Fruit fly (Drosophila melanogaster): Measurements from ENCODE around the gene Pi4KIIalpha.

Gene Pi4KIIalpha

dm6 chr3R:5520566-5520965 is 42.9 kb downstream of the Pi4KIIalpha start:
- TF ChIP-seq CG4496 (GFP tag; IDR thresholded peaks at IDR 0.05) (0 out of 3 replicates have a peak, but pooled peaks have one; percentile 20), Pif1A (GFP tag; optimal IDR thresholded peaks at IDR 0.05) (no peak), CG10348 (GFP tag; IDR thresholded peaks at IDR 0.05) (no peak), Ets98B (GFP tag; IDR thresholded peaks at IDR 0.05) (no peak), CG34367 (tag; optimal IDR thresholded peaks at IDR 0.05) (no peak), CG8301 (tag; optimal IDR thresholded peaks at IDR 0.05) (no peak)

dm6 chr3R:5519789-5520188 is 43.7 kb downstream of the Pi4KIIalpha start:
- TF ChIP-seq CG13204 (GFP tag; optimal IDR thresholded peaks at IDR 0.05), result peak; percentile 51
- TF ChIP-seq Ets98B (GFP tag; IDR thresholded peaks at IDR 0.05), result no peak

dm6 chr3R:5518627-5519026 is 44.8 kb downstream of the Pi4KIIalpha start:
- TF ChIP-seq CG4496 (GFP tag; IDR thresholded peaks at IDR 0.05) (peak; percentile 64; the same call in 1 of the 3 replicates), D1 (tag; optimal IDR thresholded peaks at IDR 0.05) (peak; percentile 1), Ets98B (GFP tag; IDR thresholded peaks at IDR 0.05) (peak; percentile 72), CG32121 (GFP tag; IDR thresholded peaks at IDR 0.05) (peak; percentile 57; the same call in 1 of the 2 replicates), CG10348 (GFP tag; IDR thresholded peaks at IDR 0.05) (no peak), Snoo (tag; optimal IDR thresholded peaks at IDR 0.05) (peak; percentile 75), fd96Ca (GFP tag; IDR thresholded peaks at IDR 0.05) (peak; percentile 71; the same call in 2 of the 3 replicates), CG9948 (tag; optimal IDR thresholded peaks at IDR 0.05) (peak; percentile 58), Pif1A (GFP tag; optimal IDR thresholded peaks at IDR 0.05) (peak; percentile 73), Pif1B (GFP tag; optimal IDR thresholded peaks at IDR 0.05) (peak; percentile 61), CG14655 (GFP tag; optimal IDR thresholded peaks at IDR 0.05) (peak; percentile 74), gl (tag; optimal IDR thresholded peaks at IDR 0.05) (peak; percentile 10), rn (GFP tag; IDR thresholded peaks at IDR 0.05) (no peak), EcR (GFP tag; optimal IDR thresholded peaks at IDR 0.05) (no peak), CG15710 (tag; optimal IDR thresholded peaks at IDR 0.05) (peak; percentile 52), CG8301 (tag; optimal IDR thresholded peaks at IDR 0.05) (peak; percentile 61), CG34367 (tag; optimal IDR thresholded peaks at IDR 0.05) (peak; percentile 34), CG13204 (GFP tag; optimal IDR thresholded peaks at IDR 0.05) (peak; percentile 47), CG12605 (GFP tag; IDR thresholded peaks at IDR 0.05) (no peak), CG8159 (tag; optimal IDR thresholded peaks at IDR 0.05) (peak; percentile 65), CG17806 (tag; optimal IDR thresholded peaks at IDR 0.05) (peak; percentile 60)

dm6 chr3R:5517876-5518211 is 45.6 kb downstream of the Pi4KIIalpha start:
- TF ChIP-seq EcR (GFP tag; optimal IDR thresholded peaks at IDR 0.05) (peak; percentile 76), CG15710 (tag; optimal IDR thresholded peaks at IDR 0.05) (no peak)

- no peak for TF ChIP-seq CG15710 (tag; optimal IDR thresholded peaks at IDR 0.05)
- no peak for TF ChIP-seq CG8159 (tag; optimal IDR thresholded peaks at IDR 0.05)
- TF ChIP-seq fd96Ca (GFP tag; IDR thresholded peaks at IDR 0.05), result peak; percentile 32; the same call in 1 of the 3 replicates
- TF ChIP-seq CG4496 (GFP tag; IDR thresholded peaks at IDR 0.05), result peak; percentile 49; the same call in 2 of the 3 replicates
- no peak for TF ChIP-seq CG12605 (GFP tag; IDR thresholded peaks at IDR 0.05)
- TF ChIP-seq CG32121 (GFP tag; IDR thresholded peaks at IDR 0.05), result peak; percentile 44; the same call in 1 of the 2 replicates
- no peak for TF ChIP-seq D1 (tag; optimal IDR thresholded peaks at IDR 0.05)
- peak; percentile 94 for TF ChIP-seq CG13204 (GFP tag; optimal IDR thresholded peaks at IDR 0.05)
- TF ChIP-seq Snoo (tag; optimal IDR thresholded peaks at IDR 0.05), result no peak
- TF ChIP-seq gl (tag; optimal IDR thresholded peaks at IDR 0.05), result no peak
- TF ChIP-seq Pif1B (GFP tag; optimal IDR thresholded peaks at IDR 0.05), result no peak
- no peak for TF ChIP-seq rn (GFP tag; IDR thresholded peaks at IDR 0.05)
- peak; percentile 7 for TF ChIP-seq EcR (GFP tag; optimal IDR thresholded peaks at IDR 0.05)
- TF ChIP-seq CG17806 (tag; optimal IDR thresholded peaks at IDR 0.05), result no peak
- no peak for TF ChIP-seq CG14655 (GFP tag; optimal IDR thresholded peaks at IDR 0.05)
- no peak for TF ChIP-seq Pif1A (GFP tag; optimal IDR thresholded peaks at IDR 0.05)
- no peak for TF ChIP-seq CG8301 (tag; optimal IDR thresholded peaks at IDR 0.05)
- TF ChIP-seq Ets98B (GFP tag; IDR thresholded peaks at IDR 0.05), result peak; percentile 28; the same call in 1 of the 2 replicates
- TF ChIP-seq CG10348 (GFP tag; IDR thresholded peaks at IDR 0.05), result no peak
- TF ChIP-seq CG9948 (tag; optimal IDR thresholded peaks at IDR 0.05), result no peak
- no peak for TF ChIP-seq CG34367 (tag; optimal IDR thresholded peaks at IDR 0.05)
Observed at dm6 chr3R:5517002-5517875, 46.2 kb downstream of the Pi4KIIalpha start, which contains the start of gene Itpr. Gene Itpr (plus strand): TSS chr3R:5517117.

- no peak for TF ChIP-seq CG10348 (GFP tag; IDR thresholded peaks at IDR 0.05)
- no peak for TF ChIP-seq CG34367 (tag; optimal IDR thresholded peaks at IDR 0.05)
- no peak for TF ChIP-seq CG32121 (GFP tag; IDR thresholded peaks at IDR 0.05)
- TF ChIP-seq CG8301 (tag; optimal IDR thresholded peaks at IDR 0.05), result no peak
Observed at dm6 chr3R:5516582-5517001, 46.9 kb downstream of the Pi4KIIalpha start.
